Worm (Caenorhabditis elegans): ENCODE measurements around the gene nex-1.
A peak's percentile ranks its signal among the peaks of the same experiment; 100 is the strongest.

nex-1 gene

DNA sequence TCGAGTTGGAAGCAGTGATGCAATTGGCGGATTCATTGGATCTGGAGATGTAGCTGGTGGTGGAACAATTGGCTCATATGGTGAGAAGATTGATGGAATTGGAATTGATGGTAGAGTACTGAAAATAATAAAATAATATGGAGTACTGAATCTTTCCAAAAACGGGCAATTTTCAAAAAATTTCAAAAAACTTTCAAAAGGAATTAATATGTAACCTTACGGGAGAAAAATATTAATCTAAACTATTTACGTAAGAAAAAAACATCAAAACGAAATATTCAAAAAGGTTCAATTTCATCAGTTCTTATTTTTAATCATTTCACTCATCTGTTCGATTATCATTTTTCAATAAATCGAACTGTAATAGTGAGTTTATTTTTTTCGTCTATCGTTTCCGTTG is 44.4 kb downstream of the nex-1 start, which contains the start of gene ZC395.4:
Gene ZC395.4, plus strand, starts transcription at position 301 of the 400 bp plus-strand sequence.
- no peak for TF ChIP-seq hmg-1.1 (GFP tag; IDR thresholded peaks at IDR 0.05)
- TF ChIP-seq vab-7 (GFP tag; IDR thresholded peaks at IDR 0.05), result no peak
- no peak for TF ChIP-seq zfp-2 (tag; optimal IDR thresholded peaks at IDR 0.05)
- no peak for TF ChIP-seq madf-5 (GFP tag; IDR thresholded peaks at IDR 0.05)
- TF ChIP-seq ceh-62 (tag; optimal IDR thresholded peaks at IDR 0.05), result no peak
- no peak for TF ChIP-seq nhr-76 (tag; optimal IDR thresholded peaks at IDR 0.05)
- no peak for TF ChIP-seq nhr-11 (tag; optimal IDR thresholded peaks at IDR 0.05)
- no peak for TF ChIP-seq nhr-48 (tag; optimal IDR thresholded peaks at IDR 0.05)
- no peak for TF ChIP-seq zag-1 (tag; optimal IDR thresholded peaks at IDR 0.05)
- no peak for TF ChIP-seq egl-43 (GFP tag; IDR thresholded peaks at IDR 0.05)
- no peak for TF ChIP-seq mep-1 (tag; optimal IDR thresholded peaks at IDR 0.05)
- no peak for TF ChIP-seq arid-1 (GFP tag; conservative IDR thresholded peaks at IDR 0.05)
- no peak for TF ChIP-seq skn-1 (tag; optimal IDR thresholded peaks at IDR 0.05)
- TF ChIP-seq zfp-3 (GFP tag; conservative IDR thresholded peaks at IDR 0.05), result no peak
- TF ChIP-seq Y5F2A.4 (GFP tag; optimal IDR thresholded peaks at IDR 0.05), result no peak
- no peak for TF ChIP-seq daf-12 (tag; optimal IDR thresholded peaks at IDR 0.05)
- TF ChIP-seq duxl-1 (tag; optimal IDR thresholded peaks at IDR 0.05; ENCODE audit: poor library complexity), result no peak
- TF ChIP-seq pqm-1 (tag; optimal IDR thresholded peaks at IDR 0.05), result no peak

DNA sequence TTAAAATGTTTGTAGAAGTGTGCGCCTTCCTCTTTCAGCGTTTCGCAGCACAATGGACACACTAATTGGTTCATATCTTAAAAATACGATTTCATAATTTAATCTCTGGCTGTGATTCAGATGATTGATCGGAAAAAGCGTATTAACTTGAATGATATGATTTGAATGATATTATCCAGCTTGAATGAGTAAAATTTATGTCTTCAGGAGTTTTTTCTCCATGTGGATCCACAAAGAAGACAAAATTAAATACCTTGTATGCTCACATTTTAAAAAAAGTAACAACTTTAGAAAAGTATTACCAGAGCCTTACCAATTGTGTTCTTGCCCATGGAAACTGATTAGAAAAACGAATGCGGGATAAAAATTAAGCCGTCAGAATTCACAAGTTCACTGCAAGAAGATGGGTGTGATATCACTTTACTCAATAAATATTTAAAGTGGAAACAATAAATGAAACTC is 48.0 kb downstream of the nex-1 start, which contains the start of gene ztf-8:
Gene ztf-8, minus strand, starts transcription at position 76 of the 462 bp plus-strand sequence.
- no peak for TF ChIP-seq F10B5.3 (tag; optimal IDR thresholded peaks at IDR 0.05)
- TF ChIP-seq nhr-76 (tag; optimal IDR thresholded peaks at IDR 0.05), result no peak
- TF ChIP-seq aha-1 (tag), result peak; percentile 19
- no peak for TF ChIP-seq mxl-3 (GFP tag; optimal IDR thresholded peaks at IDR 0.05)
- TF ChIP-seq spr-3 (GFP tag; optimal IDR thresholded peaks at IDR 0.05), result peak; percentile 10
- 0 out of 2 replicates have a peak, but pooled peaks have one; percentile 36 for TF ChIP-seq lin-1 (GFP tag; IDR thresholded peaks at IDR 0.05)
- TF ChIP-seq hmg-1.1 (GFP tag; IDR thresholded peaks at IDR 0.05), result 0 out of 2 replicates have a peak, but pooled peaks have one; percentile 21
- TF ChIP-seq T26A8.4 (GFP tag; IDR thresholded peaks at IDR 0.05), result peak; percentile 62; the same call in 1 of the 2 replicates
- TF ChIP-seq nhr-48 (tag; optimal IDR thresholded peaks at IDR 0.05), result no peak
- TF ChIP-seq lsy-2 (tag; optimal IDR thresholded peaks at IDR 0.05), result peak in 1 of 2 experiments; percentile 49
- TF ChIP-seq dve-1 (tag; optimal IDR thresholded peaks at IDR 0.05; ENCODE audit: insufficient read depth), result peak; percentile 11
- TF ChIP-seq Y48G9A.11 (GFP tag; IDR thresholded peaks at IDR 0.05), result peak; percentile 65; the same call in 1 of the 2 replicates
- peak; percentile 9 for TF ChIP-seq ama-1 (optimal IDR thresholded peaks at IDR 0.05)
- no peak for TF ChIP-seq daf-16 (GFP tag; optimal IDR thresholded peaks at IDR 0.05)
- TF ChIP-seq daf-16 (tag; optimal IDR thresholded peaks at IDR 0.05), result peak; percentile 0
- TF ChIP-seq lin-38 (GFP tag; IDR thresholded peaks at IDR 0.05), result peak; percentile 54
- 0 out of 2 replicates have a peak, but pooled peaks have one; percentile 6 for TF ChIP-seq dmd-6 (GFP tag; IDR thresholded peaks at IDR 0.05)
- peak; percentile 43; the same call in 1 of the 2 replicates for TF ChIP-seq pha-4 (GFP tag; IDR thresholded peaks at IDR 0.05)
- no peak for TF ChIP-seq pha-4 (tag; optimal IDR thresholded peaks at IDR 0.05)
- no peak for TF ChIP-seq php-3 (GFP tag; IDR thresholded peaks at IDR 0.05)
- TF ChIP-seq T20F7.1 (GFP tag; optimal IDR thresholded peaks at IDR 0.05), result peak; percentile 3
- TF ChIP-seq fkh-10 (GFP tag; optimal IDR thresholded peaks at IDR 0.05), result no peak
- peak; percentile 54; the same call in 1 of the 2 replicates for TF ChIP-seq Y75B8A.6 (GFP tag; IDR thresholded peaks at IDR 0.05)
- TF ChIP-seq mdt-29 (GFP tag; IDR thresholded peaks at IDR 0.05), result no peak
- peak; percentile 81 for TF ChIP-seq F49E8.2 (tag; optimal IDR thresholded peaks at IDR 0.05; ENCODE audit: borderline replicate concordance)

All from whole organism, L4 larva.